Worm (Caenorhabditis elegans): ENCODE data around the gene B0554.7.

Gene B0554.7

DNA sequence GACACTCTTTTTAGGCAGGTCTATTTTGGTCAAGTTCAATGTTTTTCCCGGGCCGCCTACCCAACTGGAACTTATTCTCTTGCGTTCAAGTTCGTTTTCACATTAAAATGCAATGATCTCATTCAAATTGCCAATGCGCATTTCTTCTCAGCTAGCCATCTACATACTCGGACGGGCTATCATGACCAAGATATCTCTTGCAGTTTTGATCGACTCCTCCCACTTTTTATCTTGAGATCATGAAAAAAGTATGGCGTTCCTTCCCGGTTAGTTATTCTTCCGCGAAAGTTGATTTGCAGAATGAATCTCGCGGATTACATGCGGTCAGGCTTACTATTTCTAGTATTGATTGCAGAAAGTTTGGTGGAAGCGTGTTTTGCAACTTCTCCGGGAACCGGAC is 6.9 kb downstream of the B0554.7 start, which contains the start of gene B0554.2:
Gene B0554.2, plus strand, starts transcription at position 301 of the 400 bp plus-strand sequence.
- TF ChIP-seq snpc-1.1 (tag; optimal IDR thresholded peaks at IDR 0.05; ENCODE audit: insufficient read depth) (no peak), egl-44 (GFP tag; IDR thresholded peaks at IDR 0.05) (no peak), Y95B8A.8 (GFP tag; IDR thresholded peaks at IDR 0.05) (no peak)

DNA sequence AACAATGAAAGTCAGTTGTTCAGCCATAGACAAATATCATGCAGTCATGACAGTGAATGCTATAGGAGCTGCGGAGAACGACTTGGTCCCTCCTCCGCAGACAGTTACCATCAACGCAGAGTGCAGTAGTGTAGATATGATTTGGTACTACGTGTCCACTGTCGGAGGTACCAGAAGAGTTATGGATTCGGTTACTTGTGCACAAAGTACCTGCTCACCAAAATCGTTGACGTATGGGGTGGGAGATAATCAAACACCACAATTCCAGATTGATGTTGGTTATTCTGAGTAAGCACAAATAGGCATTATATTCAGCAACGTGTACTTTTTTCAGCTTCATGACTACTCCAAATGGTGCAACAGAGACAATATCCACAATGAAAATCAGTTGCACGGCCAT is 7.8 kb downstream of the B0554.7 start:
- TF ChIP-seq F23B12.7 (tag; optimal IDR thresholded peaks at IDR 0.05; ENCODE audit: insufficient read depth) (no peak), K11D2.4 (GFP tag; IDR thresholded peaks at IDR 0.05) (no peak), zim-3 (tag; optimal IDR thresholded peaks at IDR 0.05) (no peak), madf-3 (GFP tag; IDR thresholded peaks at IDR 0.05) (no peak), ceh-79 (tag; optimal IDR thresholded peaks at IDR 0.05) (no peak), egl-44 (GFP tag; IDR thresholded peaks at IDR 0.05) (no peak), Y95B8A.8 (GFP tag; IDR thresholded peaks at IDR 0.05) (no peak), bed-1 (GFP tag; IDR thresholded peaks at IDR 0.05) (no peak), cebp-2 (GFP tag; IDR thresholded peaks at IDR 0.05) (no peak), B0035.1 (tag; optimal IDR thresholded peaks at IDR 0.05) (no peak), nhr-120 (GFP tag; IDR thresholded peaks at IDR 0.05) (no peak), T26A5.8 (tag; optimal IDR thresholded peaks at IDR 0.05) (no peak), ztf-28 (GFP tag; IDR thresholded peaks at IDR 0.05) (no peak), rpc-1 (optimal IDR thresholded peaks at IDR 0.05) (no peak), rpc-1 (tag; optimal IDR thresholded peaks at IDR 0.05) (no peak), die-1 (tag; optimal IDR thresholded peaks at IDR 0.05) (no peak), let-526 (GFP tag; IDR thresholded peaks at IDR 0.05) (no peak), unc-130 (GFP tag; optimal IDR thresholded peaks at IDR 0.05) (no peak)

DNA sequence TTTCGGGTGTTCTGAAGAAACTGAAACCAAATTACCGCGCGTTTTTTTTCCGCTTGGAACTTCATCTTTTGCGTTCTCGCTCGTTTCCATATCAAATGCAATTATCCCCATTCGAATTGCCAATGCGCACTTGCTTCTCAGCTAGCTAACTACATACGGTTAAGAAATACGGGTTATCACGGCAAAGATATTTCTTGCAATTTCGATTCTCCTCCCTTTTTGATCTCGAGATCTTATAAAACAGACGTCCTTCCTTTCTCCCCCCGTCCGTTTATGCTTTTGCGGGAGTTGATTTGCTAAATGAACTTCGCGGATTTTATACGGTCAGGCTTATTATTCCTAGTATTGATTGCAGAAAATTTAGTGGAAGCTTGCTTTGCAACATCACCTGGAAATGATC is 12.0 kb downstream of the B0554.7 start, which contains the start of gene B0554.4:
Gene B0554.4, plus strand, starts transcription at position 301 of the 400 bp plus-strand sequence.
- TF ChIP-seq Y56A3A.18 (GFP tag; IDR thresholded peaks at IDR 0.05) (no peak), nhr-179 (tag; optimal IDR thresholded peaks at IDR 0.05) (no peak), snpc-4 (GFP tag; optimal IDR thresholded peaks at IDR 0.05) (no peak), snpc-4 (tag; optimal IDR thresholded peaks at IDR 0.05) (no peak), chd-7 (tag; optimal IDR thresholded peaks at IDR 0.05) (no peak), lin-35 (GFP tag; optimal IDR thresholded peaks at IDR 0.05) (no peak), snpc-3.4 (tag; optimal IDR thresholded peaks at IDR 0.05) (no peak), egrh-3 (GFP tag; IDR thresholded peaks at IDR 0.05) (no peak)

DNA sequence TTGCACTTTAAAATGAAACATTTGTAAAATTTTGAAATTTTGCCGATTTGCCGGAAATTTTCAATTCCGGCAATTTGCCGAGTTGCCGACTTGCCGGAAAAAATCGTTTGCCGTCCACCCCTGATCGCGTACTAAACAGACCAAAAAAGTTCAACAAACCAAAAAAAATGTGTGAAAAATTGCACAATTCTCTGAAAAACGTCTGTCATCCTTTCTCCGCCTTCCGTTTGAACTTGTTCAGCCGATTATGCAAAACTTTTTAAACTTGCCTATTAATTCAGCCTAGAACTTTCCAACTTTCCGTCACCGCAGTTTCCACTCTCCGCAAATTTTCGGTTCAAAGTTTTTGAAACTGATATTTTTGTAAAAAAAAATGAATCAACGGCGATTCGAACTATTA is 16.7 kb downstream of the B0554.7 start, which contains the start of gene B0554.5:
Gene B0554.5, plus strand, starts transcription at position 301 of the 400 bp plus-strand sequence.
- TF ChIP-seq F10E7.11 (tag; optimal IDR thresholded peaks at IDR 0.05) (no peak), tbp1 (GFP tag; optimal IDR thresholded peaks at IDR 0.05) (no peak), rcor-1 (GFP tag; IDR thresholded peaks at IDR 0.05) (no peak), chd-7 (tag; optimal IDR thresholded peaks at IDR 0.05) (no peak), tlf-1 (GFP tag; optimal IDR thresholded peaks at IDR 0.05) (no peak), cebp-2 (GFP tag; IDR thresholded peaks at IDR 0.05) (no peak), bed-2 (GFP tag; IDR thresholded peaks at IDR 0.05) (no peak), attf-5 (GFP tag; optimal IDR thresholded peaks at IDR 0.05) (no peak), F22D6.2 (tag; optimal IDR thresholded peaks at IDR 0.05) (no peak)

DNA sequence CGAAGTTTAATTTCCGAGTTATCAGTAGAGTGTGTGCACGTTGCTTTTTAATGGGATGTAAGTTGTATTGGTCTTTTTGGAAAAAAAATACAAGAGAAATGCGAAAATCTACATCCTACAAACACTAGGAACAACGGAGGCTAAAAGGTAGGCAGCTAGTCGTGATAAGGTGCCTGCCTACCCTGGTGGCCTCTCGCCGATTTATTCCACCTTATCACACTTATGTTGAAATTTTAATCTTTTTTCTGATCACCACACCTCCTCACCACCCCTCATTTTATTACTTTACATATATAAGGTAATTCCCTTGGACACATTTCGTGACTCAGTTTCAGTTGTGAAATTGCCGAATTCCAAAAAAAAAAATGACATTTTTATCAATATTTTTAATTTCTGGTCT is 18.7 kb downstream of the B0554.7 start, which contains the start of gene dod-20:
Gene dod-20, plus strand, starts transcription at position 301 of the 400 bp plus-strand sequence.
- no peak for TF ChIP-seq fkh-3 (tag; optimal IDR thresholded peaks at IDR 0.05)
- TF ChIP-seq nhr-80 (tag; optimal IDR thresholded peaks at IDR 0.05), result peak; percentile 34
- TF ChIP-seq cebp-1 (GFP tag; IDR thresholded peaks at IDR 0.05), result 0 out of 2 replicates have a peak, but pooled peaks have one; percentile 22
- no peak for TF ChIP-seq cebp-1 (tag; optimal IDR thresholded peaks at IDR 0.05)

Data from whole organism, young adult.